Fruit fly (Drosophila melanogaster): ENCODE data around the gene CG42816.
A peak's percentile ranks its signal among the peaks of the same experiment; 100 is the strongest.

The CG42816 gene

DNA sequence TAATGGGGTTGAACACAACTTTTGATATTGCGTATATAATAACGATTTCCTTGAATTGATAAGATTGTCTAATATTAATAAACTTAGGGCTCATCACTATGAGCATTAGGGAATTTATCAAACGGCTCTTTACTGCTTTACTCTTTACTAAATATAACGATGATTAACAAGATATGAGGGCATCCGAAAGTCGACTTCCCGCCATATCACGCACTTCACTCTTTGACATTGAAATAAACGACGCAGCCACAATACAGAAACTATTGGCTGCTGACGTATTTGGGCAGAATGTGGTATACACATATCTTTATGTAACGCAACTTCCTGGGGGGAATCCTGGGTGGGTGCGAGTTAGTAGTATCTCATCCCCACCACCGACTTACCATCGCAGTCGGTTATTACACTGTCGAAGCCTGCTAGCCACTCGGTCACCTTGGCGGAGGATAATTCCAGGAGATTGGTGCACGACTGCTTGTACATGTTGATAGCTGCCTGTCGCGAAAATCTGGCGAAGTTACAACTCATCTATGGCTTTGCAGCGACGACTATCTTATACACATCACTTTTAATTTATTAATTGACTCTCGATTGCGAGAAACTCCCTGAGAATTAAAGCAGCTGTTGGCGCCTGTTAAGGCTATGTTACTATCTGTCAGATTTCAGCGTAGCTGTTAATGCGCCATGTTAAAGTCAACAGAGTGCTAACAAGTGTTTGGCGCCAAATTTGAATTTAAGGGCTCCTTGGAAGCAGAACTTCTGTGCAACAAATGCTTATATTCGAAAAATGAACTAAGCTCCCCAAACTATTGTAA is 45.7 kb upstream of the CG42816 start, which contains the start of gene CG5567 (continued):
- TF ChIP-seq CG12104 (GFP tag; optimal IDR thresholded peaks at IDR 0.05) (no peak), tgo (GFP tag; IDR thresholded peaks at IDR 0.05) (no peak), CG6813 (GFP tag; optimal IDR thresholded peaks at IDR 0.05) (no peak), gcm (GFP tag; optimal IDR thresholded peaks at IDR 0.05) (no peak), CG12155 (GFP tag; optimal IDR thresholded peaks at IDR 0.05) (peak; percentile 14), eyg (GFP tag; optimal IDR thresholded peaks at IDR 0.05) (no peak), hkb (optimal IDR thresholded peaks at IDR 0.05) (no peak), hkb (GFP tag; IDR thresholded peaks at IDR 0.05) (no peak), CG4707 (GFP tag; optimal IDR thresholded peaks at IDR 0.05) (no peak), CG32767 (GFP tag; IDR thresholded peaks at IDR 0.05) (peak; percentile 61; the same call in 1 of the 2 replicates), CG7963 (GFP tag; IDR thresholded peaks at IDR 0.05; ENCODE audit: partially characterized antibody) (no peak), ATbp (GFP tag; optimal IDR thresholded peaks at IDR 0.05) (no peak), phol (tag; optimal IDR thresholded peaks at IDR 0.05) (peak; percentile 2), ewg (GFP tag; optimal IDR thresholded peaks at IDR 0.05) (no peak), Doc2 (GFP tag; IDR thresholded peaks at IDR 0.05) (no peak), CG17361 (GFP tag; IDR thresholded peaks at IDR 0.05) (no peak), dpn (GFP tag; optimal IDR thresholded peaks at IDR 0.05) (peak in 1 of 2 experiments; percentile 21), Xbp1 (GFP tag; optimal IDR thresholded peaks at IDR 0.05) (peak; percentile 2), dmrt11E (tag; optimal IDR thresholded peaks at IDR 0.05) (no peak), NK7.1 (GFP tag; optimal IDR thresholded peaks at IDR 0.05) (no peak), Eip74EF (GFP tag; optimal IDR thresholded peaks at IDR 0.05) (no peak), Hr3 (GFP tag; optimal IDR thresholded peaks at IDR 0.05) (no peak), CG17829 (tag; optimal IDR thresholded peaks at IDR 0.05) (no peak), CHES-1-like (GFP tag; optimal IDR thresholded peaks at IDR 0.05) (peak; percentile 41), sens (GFP tag) (peak; percentile 82), pan (optimal IDR thresholded peaks at IDR 0.05) (no peak), pan (GFP tag; optimal IDR thresholded peaks at IDR 0.05 in 1 of 2, IDR thresholded peaks at IDR 0.05 in 1 of 2) (peak in 1 of 2 experiments; percentile 45), CG12942 (GFP tag; optimal IDR thresholded peaks at IDR 0.05) (no peak), ab (GFP tag; optimal IDR thresholded peaks at IDR 0.05) (no peak), HLHmδ (GFP tag; optimal IDR thresholded peaks at IDR 0.05) (no peak), Oli (tag; optimal IDR thresholded peaks at IDR 0.05) (peak; percentile 2), pita (GFP tag; optimal IDR thresholded peaks at IDR 0.05) (no peak), Ets97D (GFP tag; optimal IDR thresholded peaks at IDR 0.05) (peak; percentile 16), TFAM (GFP tag; optimal IDR thresholded peaks at IDR 0.05) (no peak), insv (GFP tag; optimal IDR thresholded peaks at IDR 0.05) (no peak), HHEX (GFP tag; optimal IDR thresholded peaks at IDR 0.05) (no peak), Med (GFP tag) (peak; percentile 87), CG13894 (tag; optimal IDR thresholded peaks at IDR 0.05) (peak; percentile 16), CG12391 (tag; optimal IDR thresholded peaks at IDR 0.05) (no peak), H2.0 (GFP tag; IDR thresholded peaks at IDR 0.05) (no peak), lab (GFP tag; optimal IDR thresholded peaks at IDR 0.05) (peak; percentile 42), nerfin-1 (tag; optimal IDR thresholded peaks at IDR 0.05) (no peak), CG15073 (GFP tag; optimal IDR thresholded peaks at IDR 0.05) (no peak), CG13624 (GFP tag; optimal IDR thresholded peaks at IDR 0.05) (peak; percentile 56), CG18011 (GFP tag; optimal IDR thresholded peaks at IDR 0.05) (no peak), br (optimal IDR thresholded peaks at IDR 0.05) (no peak), CG31224 (GFP tag; IDR thresholded peaks at IDR 0.05) (no peak), CG10431 (GFP tag; optimal IDR thresholded peaks at IDR 0.05) (no peak), vnd (GFP tag; IDR thresholded peaks at IDR 0.05; ENCODE audit: partially characterized antibody) (no peak), CG8944 (GFP tag; optimal IDR thresholded peaks at IDR 0.05) (no peak)

Measured in whole organism, embryonic.